Fruit fly (Drosophila melanogaster) whole organism, embryonic: Measurements from ENCODE around the gene pcm.

Experiments used
- ATbp ChIP-seq: fragments of 200-800 bp; sonication (Bioruptor generic); optimal IDR thresholded peaks from 2 replicates; lab custom pipeline; 2017; ENCODE audit warnings: missing biosample characterization, mild to moderate bottlenecking, missing genetic modification characterization, missing genetic modification reagents
- Atf-2 ChIP-seq: fragments of 200-800 bp; sonication (Bioruptor generic); optimal IDR thresholded peaks from 2 replicates; lab custom pipeline; 2016; ENCODE audit warnings: missing biosample characterization, missing genetic modification characterization
- CG1024 ChIP-seq: fragments of 200-800 bp; sonication (Bioruptor generic); IDR thresholded peaks from 2 replicates; pipeline ENCODE4 v1.3.6; 2022; ENCODE audit warnings: missing biosample characterization, missing genetic modification characterization
- CG10321 ChIP-seq: fragments of 200-800 bp; sonication (Bioruptor generic); IDR thresholded peaks from 2 replicates; pipeline ENCODE4 v1.3.6; 2022; ENCODE audit warnings: missing biosample characterization, missing genetic modification characterization
- CG11247 ChIP-seq: fragments of 200-800 bp; sonication (Bioruptor generic); IDR thresholded peaks from 2 replicates; pipeline ENCODE4 v1.3.6; 2022; ENCODE audit warnings: missing biosample characterization, missing genetic modification characterization
- CG11560 ChIP-seq: fragments of 200-800 bp; sonication (Bioruptor generic); IDR thresholded peaks from 3 replicates; pipeline ENCODE4 v1.3.6; 2022; ENCODE audit warnings: missing biosample characterization, missing genetic modification characterization
- CG12391 ChIP-seq: fragments of 200-800 bp; sonication (Bioruptor generic); optimal IDR thresholded peaks from 3 replicates; lab custom pipeline; 2018; ENCODE audit warnings: missing biosample characterization, mild to moderate bottlenecking, missing genetic modification characterization, moderate library complexity
- CG12659 ChIP-seq: fragments of 200-800 bp; sonication (Bioruptor generic); optimal IDR thresholded peaks from 3 replicates; lab custom pipeline; 2017; ENCODE audit warnings: mild to moderate bottlenecking, missing biosample characterization, missing genetic modification reagents, missing genetic modification characterization
- CG12744 ChIP-seq: fragments of 200-800 bp; sonication (Bioruptor generic); optimal IDR thresholded peaks from 2 replicates; lab custom pipeline; 2016; ENCODE audit warnings: missing biosample characterization, missing genetic modification characterization
- CG14050 ChIP-seq: fragments of 200-800 bp; sonication (Bioruptor generic); IDR thresholded peaks from 3 replicates; pipeline ENCODE4 v1.3.6; 2022; ENCODE audit warnings: missing biosample characterization, missing genetic modification characterization
- CG1647 ChIP-seq: fragments of 200-800 bp; sonication (Bioruptor generic); optimal IDR thresholded peaks from 3 replicates; lab custom pipeline; 2016; ENCODE audit warnings: missing biosample characterization, missing genetic modification characterization
- CG2889 ChIP-seq: fragments of 200-800 bp; sonication (Bioruptor generic); IDR thresholded peaks from 3 replicates; pipeline ENCODE4 v1.3.6; 2022; ENCODE audit warnings: missing biosample characterization, missing genetic modification characterization
- CG3995 ChIP-seq: fragments of 200-800 bp; sonication (Bioruptor generic); optimal IDR thresholded peaks from 3 replicates; lab custom pipeline; 2016; ENCODE audit warnings: missing biosample characterization, missing genetic modification characterization
- CG4360 ChIP-seq: fragments of 200-800 bp; sonication (Bioruptor generic); IDR thresholded peaks from 2 replicates; pipeline ENCODE4 v1.3.6; 2022; ENCODE audit warnings: missing biosample characterization, missing genetic modification characterization
- CG7271 ChIP-seq: fragments of 200-800 bp; sonication (Bioruptor generic); optimal IDR thresholded peaks from 2 replicates; lab custom pipeline; 2018; ENCODE audit warnings: missing biosample characterization, mild to moderate bottlenecking, missing genetic modification characterization, moderate library complexity
- CG7963 ChIP-seq: fragments of 200-800 bp; sonication (Bioruptor generic); IDR thresholded peaks from 3 replicates; pipeline ENCODE4 v1.3.6; 2022; ENCODE audit warnings: missing biosample characterization, missing genetic modification characterization; ENCODE audit not compliant: partially characterized antibody
- CG9215 ChIP-seq: fragments of 200-800 bp; sonication (Bioruptor generic); IDR thresholded peaks from 2 replicates; pipeline ENCODE4 v1.3.6; 2022; ENCODE audit warnings: missing biosample characterization, missing genetic modification characterization
- CG9437 ChIP-seq: fragments of 200-800 bp; sonication (Bioruptor generic); optimal IDR thresholded peaks from 2 replicates; lab custom pipeline; 2018; ENCODE audit warnings: missing biosample characterization, mild to moderate bottlenecking, missing genetic modification characterization
- Dll ChIP-seq: fragments of 200-800 bp; sonication (Bioruptor generic); IDR thresholded peaks from 4 replicates; pipeline ENCODE4 v1.3.6; 2022; ENCODE audit warnings: missing biosample characterization, missing genetic modification characterization; ENCODE audit not compliant: partially characterized antibody
- Eip74EF ChIP-seq, 2 experiments: fragments of 200-800 bp in 1 of 2; fragments of >200 bp in 1 of 2; sonication (Bioruptor generic) in 1 of 2; optimal IDR thresholded peaks; 2 replicates each; lab custom pipeline; 2017 to 2019; ENCODE audit warnings: missing biosample characterization in 2 of 2, missing genetic modification characterization in 2 of 2, mild to moderate bottlenecking in 1 of 2, moderate library complexity in 1 of 2
- Hmr ChIP-seq: fragments of 200-800 bp; sonication (Bioruptor generic); optimal IDR thresholded peaks from 3 replicates; lab custom pipeline; 2017; ENCODE audit warnings: mild to moderate bottlenecking, missing biosample characterization, missing genetic modification reagents, missing genetic modification characterization
- Nf-YA ChIP-seq: fragments of 200-800 bp; sonication (Bioruptor generic); IDR thresholded peaks from 2 replicates; pipeline ENCODE4 v1.3.6; 2022; ENCODE audit warnings: missing biosample characterization, missing genetic modification characterization
- Spps ChIP-seq: fragments of 200-800 bp; sonication (Bioruptor generic); optimal IDR thresholded peaks from 2 replicates; lab custom pipeline; 2018; ENCODE audit warnings: missing biosample characterization, mild to moderate bottlenecking, missing genetic modification characterization
- Sry-β ChIP-seq: fragments of 200-800 bp; sonication (Bioruptor generic); optimal IDR thresholded peaks from 2 replicates; lab custom pipeline; 2018; ENCODE audit warnings: missing biosample characterization, mild to moderate bottlenecking, missing genetic modification characterization, moderate library complexity
- Sry-δ ChIP-seq: fragments of 200-800 bp; sonication (Bioruptor generic); optimal IDR thresholded peaks from 2 replicates; lab custom pipeline; 2016; ENCODE audit warnings: missing biosample characterization, missing genetic modification characterization
- ap ChIP-seq: fragments of 200-800 bp; sonication (Bioruptor generic); IDR thresholded peaks from 2 replicates; pipeline ENCODE4 v1.3.6; 2022; ENCODE audit warnings: missing biosample characterization, missing genetic modification characterization
- ase ChIP-seq: fragments of 200-800 bp; sonication (Bioruptor generic); IDR thresholded peaks from 3 replicates; pipeline ENCODE4 v1.3.6; 2022; ENCODE audit warnings: missing biosample characterization, missing genetic modification characterization
- bab2 ChIP-seq: fragments of 200-800 bp; sonication (Bioruptor generic); optimal IDR thresholded peaks from 2 replicates; lab custom pipeline; 2016; ENCODE audit warnings: missing biosample characterization, missing genetic modification characterization
- br ChIP-seq: fragments of >200 bp; optimal IDR thresholded peaks from 2 replicates; lab custom pipeline; 2017
- cas ChIP-seq: fragments of 200-800 bp; sonication (Bioruptor generic); IDR thresholded peaks from 2 replicates; pipeline ENCODE4 v1.3.6; 2022; ENCODE audit warnings: missing biosample characterization, missing genetic modification characterization
- dmrt99B ChIP-seq: fragments of 200-800 bp; sonication (Bioruptor generic); optimal IDR thresholded peaks from 2 replicates; lab custom pipeline; 2018; ENCODE audit warnings: missing biosample characterization, mild to moderate bottlenecking, missing genetic modification characterization, moderate library complexity
- emc ChIP-seq: fragments of 200-800 bp; sonication (Bioruptor generic); optimal IDR thresholded peaks from 2 replicates; lab custom pipeline; 2016; ENCODE audit warnings: missing biosample characterization, missing genetic modification characterization
- gfzf ChIP-seq: fragments of 200-800 bp; sonication (Bioruptor generic); optimal IDR thresholded peaks from 2 replicates; lab custom pipeline; 2016; ENCODE audit warnings: missing biosample characterization, mild to moderate bottlenecking, missing genetic modification characterization, moderate library complexity
- ham ChIP-seq: fragments of 200-800 bp; sonication (Bioruptor generic); IDR thresholded peaks from 2 replicates; pipeline ENCODE4 v1.3.6; 2022; ENCODE audit warnings: missing biosample characterization, missing genetic modification characterization
- hb ChIP-seq: fragments of 200-800 bp; sonication (Bioruptor generic); IDR thresholded peaks from 3 replicates; pipeline ENCODE4 v1.3.6; 2022; ENCODE audit warnings: missing biosample characterization, missing genetic modification characterization; ENCODE audit not compliant: partially characterized antibody
- her ChIP-seq: fragments of 200-800 bp; sonication (Bioruptor generic); optimal IDR thresholded peaks from 2 replicates; lab custom pipeline; 2016; ENCODE audit warnings: missing biosample characterization, missing genetic modification characterization
- jigr1 ChIP-seq: fragments of 200-800 bp; sonication (Bioruptor generic); IDR thresholded peaks from 3 replicates; pipeline ENCODE4 v1.3.6; 2022; ENCODE audit warnings: missing biosample characterization, missing genetic modification characterization
- kah ChIP-seq: fragments of 200-800 bp; sonication (Bioruptor generic); optimal IDR thresholded peaks from 2 replicates; lab custom pipeline; 2018; ENCODE audit warnings: missing biosample characterization, mild to moderate bottlenecking, missing genetic modification characterization
- nau ChIP-seq: fragments of 200-800 bp; sonication (Bioruptor generic); optimal IDR thresholded peaks from 3 replicates; lab custom pipeline; 2017; ENCODE audit warnings: missing biosample characterization, mild to moderate bottlenecking, missing genetic modification characterization, missing genetic modification reagents
- nerfin-2 ChIP-seq: fragments of 200-800 bp; sonication (Bioruptor generic); IDR thresholded peaks from 2 replicates; pipeline ENCODE4 v1.3.6; 2022; ENCODE audit warnings: missing biosample characterization, missing genetic modification characterization; ENCODE audit not compliant: partially characterized antibody
- nom ChIP-seq: fragments of 200-800 bp; sonication (Bioruptor generic); optimal IDR thresholded peaks from 2 replicates; lab custom pipeline; 2017; ENCODE audit warnings: missing biosample characterization, missing genetic modification characterization, mild to moderate bottlenecking, moderate library complexity, missing genetic modification reagents
- prd ChIP-seq, 3 experiments: fragments of >200 bp in 2 of 3; fragments of 200-800 bp in 1 of 3; sonication (Bioruptor generic) in 1 of 3; optimal IDR thresholded peaks in 2 of 3; IDR thresholded peaks in 1 of 3; 2 replicates in 2 of 3; 3 replicates in 1 of 3; pipeline versions ENCODE4 v1.3.6 to Lab custom; 2017 to 2022; ENCODE audit warnings: missing biosample characterization in 1 of 3, missing genetic modification characterization in 1 of 3
- pros ChIP-seq: fragments of 200-800 bp; sonication (Bioruptor generic); optimal IDR thresholded peaks from 3 replicates; lab custom pipeline; 2019; ENCODE audit warnings: missing biosample characterization, mild to moderate bottlenecking, missing genetic modification characterization, moderate library complexity
- scrt ChIP-seq: fragments of 200-800 bp; sonication (Bioruptor generic); optimal IDR thresholded peaks from 2 replicates; lab custom pipeline; 2018; ENCODE audit warnings: missing biosample characterization, mild to moderate bottlenecking, missing genetic modification characterization, moderate library complexity
- sug ChIP-seq: fragments of 200-800 bp; optimal IDR thresholded peaks from 2 replicates; lab custom pipeline; 2019; ENCODE audit warnings: missing biosample characterization, mild to moderate bottlenecking, missing genetic modification characterization, moderate library complexity
- tna ChIP-seq: fragments of 200-800 bp; sonication (Bioruptor generic); IDR thresholded peaks from 2 replicates; pipeline ENCODE4 v1.3.6; 2022; ENCODE audit warnings: missing biosample characterization, missing genetic modification characterization; ENCODE audit not compliant: partially characterized antibody
- vvl ChIP-seq: fragments of 200-800 bp; sonication (Bioruptor generic); IDR thresholded peaks from 2 replicates; pipeline ENCODE4 v1.3.6; 2022; ENCODE audit warnings: missing biosample characterization, missing genetic modification characterization
- zfh1 ChIP-seq: fragments of 200-800 bp; sonication (Bioruptor generic); IDR thresholded peaks from 3 replicates; pipeline ENCODE4 v1.3.6; 2022; ENCODE audit warnings: missing biosample characterization, missing genetic modification characterization

The pcm gene

dm6 chrX:19505334-19506185 lies 13.7 kb upstream of the pcm start (continued):
- no peak for TF ChIP-seq Atf-2 (GFP tag; lab: Kevin White, UChicago)
- no peak for TF ChIP-seq zfh1 (GFP tag; lab: Robert Waterston, UW)
- no peak for TF ChIP-seq prd (optimal IDR thresholded peaks at IDR 0.05; lab: Kevin White, UChicago)
- no peak for TF ChIP-seq prd (GFP tag; IDR thresholded peaks at IDR 0.05; lab: Robert Waterston, UW)
- peak; percentile 81; the same call in 2 of the 3 replicates for TF ChIP-seq CG7963 (GFP tag; lab: Robert Waterston, UW)
- TF ChIP-seq CG9215 (GFP tag; lab: Robert Waterston, UW): peak; percentile 39
- TF ChIP-seq emc (GFP tag; lab: Kevin White, UChicago): peak; percentile 22
- no peak for TF ChIP-seq cas (GFP tag; lab: Robert Waterston, UW)
- no peak for TF ChIP-seq CG1024 (GFP tag; lab: Robert Waterston, UW)
- TF ChIP-seq her: peak; percentile 43
- peak; percentile 96 for TF ChIP-seq CG11560 (tag; lab: Robert Waterston, UW)
- peak; percentile 22 for TF ChIP-seq CG7271 (tag; lab: Kevin White, UChicago)
- no peak for TF ChIP-seq Spps (tag; lab: Kevin White, UChicago)
- TF ChIP-seq CG10321: no peak
- no peak for TF ChIP-seq Hmr
- TF ChIP-seq ATbp (GFP tag; lab: Kevin White, UChicago): no peak
- TF ChIP-seq hb (GFP tag; lab: Robert Waterston, UW): peak; percentile 62; the same call in 1 of the 3 replicates
- no peak for TF ChIP-seq CG14050 (GFP tag; lab: Robert Waterston, UW)
- TF ChIP-seq pros (GFP tag; lab: Kevin White, UChicago): no peak
- peak; percentile 64 for TF ChIP-seq tna (GFP tag; lab: Robert Waterston, UW)
- TF ChIP-seq Sry-β (GFP tag; lab: Kevin White, UChicago): no peak
- no peak for TF ChIP-seq nom (GFP tag; lab: Kevin White, UChicago)
- TF ChIP-seq nau (GFP tag; lab: Kevin White, UChicago): no peak
- peak; percentile 77 for TF ChIP-seq CG3995 (GFP tag; lab: Kevin White, UChicago)
- peak; percentile 67 for TF ChIP-seq vvl
- peak; percentile 68; the same call in 1 of the 2 replicates for TF ChIP-seq nerfin-2 (GFP tag; lab: Robert Waterston, UW)
- TF ChIP-seq kah: peak; percentile 7
- TF ChIP-seq CG2889 (GFP tag; lab: Robert Waterston, UW): no peak
- peak; percentile 84 for TF ChIP-seq Dll (GFP tag; lab: Robert Waterston, UW)
- no peak for TF ChIP-seq ase (GFP tag; lab: Robert Waterston, UW)
- no peak for TF ChIP-seq jigr1 (GFP tag; lab: Robert Waterston, UW)
- no peak for TF ChIP-seq ap
- TF ChIP-seq sug: peak; percentile 83
- TF ChIP-seq bab2 (GFP tag; lab: Kevin White, UChicago): peak; percentile 53
- no peak for TF ChIP-seq scrt (GFP tag; lab: Kevin White, UChicago)
- no peak for TF ChIP-seq CG12659 (GFP tag; lab: Kevin White, UChicago)
- TF ChIP-seq ham: no peak
- TF ChIP-seq br (lab: Kevin White, UChicago): no peak
- no peak for TF ChIP-seq dmrt99B (tag; lab: Kevin White, UChicago)
- TF ChIP-seq Sry-δ (GFP tag; lab: Kevin White, UChicago): peak; percentile 83
- TF ChIP-seq CG12744 (GFP tag; lab: Kevin White, UChicago): no peak
- no peak for TF ChIP-seq CG4360
- peak; percentile 38 for TF ChIP-seq CG12391 (tag; lab: Kevin White, UChicago)
- no peak for TF ChIP-seq Eip74EF (GFP tag; optimal IDR thresholded peaks at IDR 0.05; lab: Kevin White, UChicago)
- TF ChIP-seq gfzf: peak; percentile 48
- TF ChIP-seq CG11247 (GFP tag; lab: Robert Waterston, UW): no peak
- TF ChIP-seq Nf-YA (GFP tag; lab: Robert Waterston, UW): no peak
- no peak for TF ChIP-seq CG1647
- no peak for TF ChIP-seq CG9437 (GFP tag; lab: Kevin White, UChicago)
